Fruit fly (Drosophila melanogaster): ENCODE data around the gene CG1105.

The CG1105 gene

DNA sequence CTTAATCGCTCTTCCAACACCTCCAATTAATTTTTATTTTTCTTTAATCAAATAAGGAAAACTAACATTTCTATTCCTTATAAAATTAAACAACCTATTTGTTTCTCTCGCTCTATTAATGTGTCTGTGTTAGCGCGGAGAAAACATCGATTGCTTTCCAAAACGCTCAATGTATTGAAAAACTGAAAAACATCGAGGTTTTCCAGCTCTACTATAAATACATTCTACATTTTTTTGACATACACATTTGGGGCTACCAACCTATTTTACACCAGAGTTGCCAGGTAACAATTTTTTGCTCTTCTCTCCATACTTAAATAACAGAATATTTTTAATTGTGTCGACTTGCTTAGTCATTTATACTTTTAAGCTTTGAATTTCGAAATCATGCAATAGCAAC lies 25.0 kb upstream of the CG1105 start (continued):
- TF ChIP-seq nau (GFP tag; optimal IDR thresholded peaks at IDR 0.05) (no peak), CG1024 (GFP tag; IDR thresholded peaks at IDR 0.05) (no peak), Meics (GFP tag; optimal IDR thresholded peaks at IDR 0.05) (no peak), Sox102F (GFP tag; optimal IDR thresholded peaks at IDR 0.05) (no peak), exex (tag; optimal IDR thresholded peaks at IDR 0.05) (no peak), Med (GFP tag) (peak; percentile 83), hkb (optimal IDR thresholded peaks at IDR 0.05) (no peak), hkb (GFP tag; IDR thresholded peaks at IDR 0.05) (no peak), Vsx1 (GFP tag; optimal IDR thresholded peaks at IDR 0.05) (no peak), Sox100B (GFP tag; optimal IDR thresholded peaks at IDR 0.05) (no peak), wdn (GFP tag; IDR thresholded peaks at IDR 0.05) (no peak), ab (GFP tag; optimal IDR thresholded peaks at IDR 0.05) (no peak), HHEX (GFP tag; optimal IDR thresholded peaks at IDR 0.05) (no peak), CG10209 (GFP tag; optimal IDR thresholded peaks at IDR 0.05) (no peak), HLHmδ (GFP tag; optimal IDR thresholded peaks at IDR 0.05) (no peak), CG15073 (GFP tag; optimal IDR thresholded peaks at IDR 0.05) (no peak), NFAT (GFP tag; IDR thresholded peaks at IDR 0.05) (no peak), sd (tag; optimal IDR thresholded peaks at IDR 0.05) (no peak), CG6272 (GFP tag; IDR thresholded peaks at IDR 0.05) (peak; percentile 42; the same call in 1 of the 2 replicates), CG13424 (tag; optimal IDR thresholded peaks at IDR 0.05) (peak; percentile 27), CG12659 (GFP tag; optimal IDR thresholded peaks at IDR 0.05) (peak; percentile 74), CG11560 (tag; IDR thresholded peaks at IDR 0.05) (no peak), Lim3 (GFP tag; IDR thresholded peaks at IDR 0.05) (no peak), en (GFP tag; optimal IDR thresholded peaks at IDR 0.05) (no peak), CG10654 (GFP tag; optimal IDR thresholded peaks at IDR 0.05) (no peak), ac (GFP tag; optimal IDR thresholded peaks at IDR 0.05) (no peak), CG8290 (GFP tag; optimal IDR thresholded peaks at IDR 0.05) (peak; percentile 71), CG8290 (tag; optimal IDR thresholded peaks at IDR 0.05) (no peak), Rx (GFP tag; IDR thresholded peaks at IDR 0.05) (no peak), dysf (GFP tag; IDR thresholded peaks at IDR 0.05) (no peak), bigmax (GFP tag; optimal IDR thresholded peaks at IDR 0.05) (peak; percentile 8), PHDP (tag; optimal IDR thresholded peaks at IDR 0.05) (no peak), CG9876 (GFP tag; optimal IDR thresholded peaks at IDR 0.05) (no peak), CG9797 (GFP tag; optimal IDR thresholded peaks at IDR 0.05) (peak; percentile 13), her (GFP tag; optimal IDR thresholded peaks at IDR 0.05) (peak; percentile 1), CG4360 (GFP tag; IDR thresholded peaks at IDR 0.05) (no peak), B-H1 (GFP tag; IDR thresholded peaks at IDR 0.05) (no peak), ranshi (GFP tag; IDR thresholded peaks at IDR 0.05) (no peak), corto (GFP tag; optimal IDR thresholded peaks at IDR 0.05) (no peak), CG12744 (GFP tag; optimal IDR thresholded peaks at IDR 0.05) (peak; percentile 24), jumu (GFP tag; optimal IDR thresholded peaks at IDR 0.05) (peak; percentile 10), CG12942 (GFP tag; optimal IDR thresholded peaks at IDR 0.05) (no peak), chn (GFP tag; optimal IDR thresholded peaks at IDR 0.05) (no peak), pita (GFP tag; optimal IDR thresholded peaks at IDR 0.05) (peak; percentile 10), gcm2 (GFP tag; optimal IDR thresholded peaks at IDR 0.05) (no peak), D (optimal IDR thresholded peaks at IDR 0.05) (no peak), D (GFP tag; optimal IDR thresholded peaks at IDR 0.05) (no peak), Dek (tag; optimal IDR thresholded peaks at IDR 0.05) (peak; percentile 45), Hey (tag; optimal IDR thresholded peaks at IDR 0.05) (no peak), CG1603 (tag; optimal IDR thresholded peaks at IDR 0.05) (peak; percentile 70), Atf3 (GFP tag; optimal IDR thresholded peaks at IDR 0.05) (no peak), schlank (tag; optimal IDR thresholded peaks at IDR 0.05) (no peak), CG9609 (GFP tag; optimal IDR thresholded peaks at IDR 0.05) (no peak)
